Worm (Caenorhabditis elegans) whole organism, L2 larva: ENCODE data around the gene cyp-25A4.

Source experiments
- F13H6.1 ChIP-seq: sonication (generic microtip); optimal IDR thresholded peaks from 2 replicates; lab custom pipeline; 2016; ENCODE audit warnings: missing genetic modification characterization, missing compliant biosample characterization
- ZK546.5 ChIP-seq: sonication (generic microtip); optimal IDR thresholded peaks from 2 replicates; lab custom pipeline; 2017; ENCODE audit warnings: missing biosample characterization, missing genetic modification characterization
- alr-1 ChIP-seq: fragments of 150-350 bp; optimal IDR thresholded peaks from 2 replicates; lab custom pipeline; 2014; ENCODE audit warnings: missing biosample characterization, missing genetic modification characterization
- ceh-16 ChIP-seq: fragments of 150-350 bp; optimal IDR thresholded peaks from 2 replicates; lab custom pipeline; 2014; ENCODE audit warnings: missing biosample characterization, missing genetic modification characterization
- elt-3 ChIP-seq: sonication (generic microtip); optimal IDR thresholded peaks from 2 replicates; lab custom pipeline; 2017; ENCODE audit warnings: missing biosample characterization, missing genetic modification characterization
- lin-11 ChIP-seq: fragments of 150-350 bp; sonication (generic microtip); optimal IDR thresholded peaks from 2 replicates; lab custom pipeline; 2014; ENCODE audit warnings: missing biosample characterization, missing genetic modification characterization, inconsistent platforms, mixed read lengths
- lin-13 ChIP-seq: fragments of 150-350 bp; optimal IDR thresholded peaks from 2 replicates; lab custom pipeline; 2014; ENCODE audit warnings: missing biosample characterization, missing genetic modification reagents, missing genetic modification characterization
- lsy-2 ChIP-seq, 2 experiments: fragments of 150-350 bp in 1 of 2; sonication (generic microtip) in 1 of 2; optimal IDR thresholded peaks; 2 replicates each; lab custom pipeline; 2014 to 2017; ENCODE audit warnings: missing biosample characterization in 2 of 2, missing genetic modification characterization in 2 of 2
- nhr-25 ChIP-seq: fragments of 150-350 bp; sonication (generic microtip); optimal IDR thresholded peaks from 3 replicates; lab custom pipeline; 2014; ENCODE audit warnings: missing biosample characterization, missing genetic modification characterization
- peb-1 ChIP-seq: fragments of 150-350 bp; optimal IDR thresholded peaks from 2 replicates; lab custom pipeline; 2014; ENCODE audit warnings: missing biosample characterization, missing genetic modification characterization
- unc-62 ChIP-seq: fragments of 150-350 bp; optimal IDR thresholded peaks from 2 replicates; lab custom pipeline; 2014; ENCODE audit warnings: missing biosample characterization, missing genetic modification reagents, missing genetic modification characterization
- ztf-4 ChIP-seq: fragments of 150-350 bp; optimal IDR thresholded peaks from 2 replicates; lab custom pipeline; 2014; ENCODE audit warnings: missing biosample characterization, missing genetic modification characterization

DNA sequence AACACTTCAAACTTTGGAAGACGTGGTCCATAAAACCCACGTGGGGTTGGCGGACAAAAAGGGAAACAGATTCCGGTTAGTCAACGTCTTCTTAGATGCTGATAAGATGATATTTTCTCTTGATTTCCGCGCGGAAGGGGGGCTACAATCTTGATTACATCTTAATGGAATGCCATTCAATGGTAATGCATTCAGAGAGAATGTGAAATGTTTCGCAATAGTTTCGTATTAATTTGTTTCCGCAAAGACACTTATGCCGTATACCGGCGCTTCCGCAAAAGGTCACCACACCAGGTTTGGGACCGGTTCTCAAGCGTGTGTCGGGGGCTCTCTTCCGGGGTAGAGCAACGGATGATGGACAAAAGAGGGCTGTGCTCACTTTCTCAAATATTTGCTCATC is 22.6 kb upstream of the cyp-25A4 start:
- TF ChIP-seq peb-1 (tag; lab: Kevin White, UChicago) = no peak
- TF ChIP-seq nhr-25 (tag; lab: Kevin White, UChicago) = no peak
- TF ChIP-seq ZK546.5 (tag; lab: Kevin White, UChicago) = no peak
- TF ChIP-seq lsy-2 (tag; optimal IDR thresholded peaks at IDR 0.05; lab: Kevin White, UChicago) = no peak
- TF ChIP-seq lin-13 (GFP tag; lab: Kevin White, UChicago) = no peak
- TF ChIP-seq lin-11 (tag; lab: Kevin White, UChicago) = no peak
- no peak for TF ChIP-seq F13H6.1 (tag; lab: Kevin White, UChicago)
- TF ChIP-seq unc-62 (GFP tag; lab: Kevin White, UChicago) = no peak
- no peak for TF ChIP-seq ztf-4 (tag; lab: Kevin White, UChicago)
- TF ChIP-seq elt-3 (tag; lab: Kevin White, UChicago) = no peak
- no peak for TF ChIP-seq alr-1
- no peak for TF ChIP-seq ceh-16
